Worm (Caenorhabditis elegans) whole organism, mixed stage, embryonic: Measurements from ENCODE around the gene Y61B8A.6.

Source experiments
- nhr-12 ChIP-seq: fragments of 150-350 bp; optimal IDR thresholded peaks from 2 replicates; lab custom pipeline; 2014; ENCODE audit warnings: missing biosample characterization, missing genetic modification characterization
- pha-4 ChIP-seq: fragments of 150-350 bp; optimal IDR thresholded peaks from 2 replicates; lab custom pipeline; 2018; ENCODE audit warnings: missing biosample characterization, missing genetic modification reagents, missing genetic modification characterization

ce11 chrV:17284159-17284558, 32.4 kb downstream of the Y61B8A.6 start:
- TF ChIP-seq nhr-12 (tag; lab: Kevin White, UChicago), result no peak
- no peak for TF ChIP-seq pha-4 (tag; lab: Kevin White, UChicago)
